Worm (Caenorhabditis elegans) whole organism, early embryonic: ENCODE results near the gene drap-1.

Source experiments
- ama-1 ChIP-seq: fragments of 150-350 bp; optimal IDR thresholded peaks from 2 replicates; lab custom pipeline; 2014
- ceh-36 ChIP-seq: sonication (generic microtip); optimal IDR thresholded peaks from 2 replicates; lab custom pipeline; 2016; ENCODE audit warnings: missing genetic modification characterization, inconsistent platforms, missing compliant biosample characterization
- ets-7 ChIP-seq: sonication (generic microtip); optimal IDR thresholded peaks from 2 replicates; lab custom pipeline; 2016; ENCODE audit warnings: missing genotype, missing genetic modification characterization, missing compliant biosample characterization
- flt-1 ChIP-seq: fragments of 200-800 bp; sonication (Bioruptor generic); IDR thresholded peaks from 2 replicates; pipeline ENCODE4 v1.3.6; 2022; ENCODE audit warnings: missing genetic modification characterization, missing compliant biosample characterization
- hmbx-1 ChIP-seq: sonication (generic microtip); optimal IDR thresholded peaks from 2 replicates; lab custom pipeline; 2016; ENCODE audit warnings: mild to moderate bottlenecking, missing genetic modification characterization, missing compliant biosample characterization
- pes-1 ChIP-seq: fragments of 200-800 bp; sonication (Bioruptor generic); IDR thresholded peaks from 2 replicates; pipeline ENCODE4 v1.3.6; 2022; ENCODE audit warnings: missing genetic modification reagents, missing genetic modification characterization, missing compliant biosample characterization
- tbx-11 ChIP-seq: fragments of 200-800 bp; sonication (Bioruptor generic); IDR thresholded peaks from 2 replicates; pipeline ENCODE4 v1.3.6; 2022; ENCODE audit warnings: missing genetic modification characterization, missing compliant biosample characterization

ce11 chrV:9771311-9771710 lies 41.4 kb downstream of the drap-1 start:
- TF ChIP-seq ceh-36 (tag; lab: Kevin White, UChicago) (no peak), ama-1 (lab: Kevin White, UChicago) (no peak), flt-1 (no peak), ets-7 (tag; lab: Kevin White, UChicago) (no peak), hmbx-1 (tag; lab: Kevin White, UChicago) (no peak), pes-1 (GFP tag; lab: Robert Waterston, UW) (no peak), tbx-11 (GFP tag; lab: Robert Waterston, UW) (no peak)
